Comparison of ENCODE assay signal across 6 worm cellular contexts in genomic region chrV:13357652-13358281, ce11.
A peak's percentile ranks its signal among the peaks of the same experiment; 100 is the strongest.
TF ChIP-seq lines count a peak whose summit lies in the region.

Gene F32H5.1, minus strand, starts transcription at chrV:13358037.

TF ChIP-seq in whole organism, L1 larva, 84 proteins besides CTCF, POLR2A, EP300 and RAD21 (continues in another document):
- TF ChIP-seq ceh-63 (GFP tag; optimal IDR thresholded peaks at IDR 0.05; lab: Kevin White, UChicago): no peak
- no peak for TF ChIP-seq vab-15 (tag; optimal IDR thresholded peaks at IDR 0.05; lab: Kevin White, UChicago)
- no peak for TF ChIP-seq ama-1 (optimal IDR thresholded peaks at IDR 0.05; lab: Kevin White, UChicago)
- no peak for TF ChIP-seq isw-1 (GFP tag; IDR thresholded peaks at IDR 0.05; lab: Robert Waterston, UW)
- TF ChIP-seq ces-1 (GFP tag; optimal IDR thresholded peaks at IDR 0.05; lab: Kevin White, UChicago): no peak
- TF ChIP-seq egl-13 (tag; optimal IDR thresholded peaks at IDR 0.05; lab: Kevin White, UChicago): no peak
- no peak for TF ChIP-seq nhr-90 (tag; optimal IDR thresholded peaks at IDR 0.05; lab: Kevin White, UChicago; ENCODE audit: poor library complexity)
- peak; percentile 64 for TF ChIP-seq nhr-71 (tag; optimal IDR thresholded peaks at IDR 0.05; lab: Kevin White, UChicago)
- TF ChIP-seq unc-62 (GFP tag; optimal IDR thresholded peaks at IDR 0.05; lab: Kevin White, UChicago): no peak
- TF ChIP-seq mdl-1 (tag; optimal IDR thresholded peaks at IDR 0.05; lab: Kevin White, UChicago): no peak
- no peak for TF ChIP-seq fkh-8 (tag; optimal IDR thresholded peaks at IDR 0.05; lab: Kevin White, UChicago)
- peak; percentile 35 for TF ChIP-seq nhr-20 (tag; optimal IDR thresholded peaks at IDR 0.05; lab: Kevin White, UChicago)
- no peak for TF ChIP-seq lin-39 (tag; optimal IDR thresholded peaks at IDR 0.05; lab: Kevin White, UChicago)
- TF ChIP-seq pag-3 (tag; optimal IDR thresholded peaks at IDR 0.05; lab: Kevin White, UChicago; ENCODE audit: borderline replicate concordance, insufficient read depth): no peak
- no peak for TF ChIP-seq nhr-77 (tag; optimal IDR thresholded peaks at IDR 0.05; lab: Kevin White, UChicago)
- no peak for TF ChIP-seq elt-3 (tag; optimal IDR thresholded peaks at IDR 0.05; lab: Kevin White, UChicago)

TF ChIP-seq in whole organism, L2 larva, 48 proteins besides CTCF, POLR2A, EP300 and RAD21 (continues in another document):
- no peak for TF ChIP-seq lin-13 (GFP tag; optimal IDR thresholded peaks at IDR 0.05; lab: Kevin White, UChicago)
- peak; percentile 13 for TF ChIP-seq crh-2 (tag; optimal IDR thresholded peaks at IDR 0.05; lab: Kevin White, UChicago)
- TF ChIP-seq nhr-129 (tag; optimal IDR thresholded peaks at IDR 0.05; lab: Kevin White, UChicago): peak; percentile 63
- no peak for TF ChIP-seq nhr-12 (tag; optimal IDR thresholded peaks at IDR 0.05; lab: Kevin White, UChicago)
- peak; percentile 19 for TF ChIP-seq blmp-1 (tag; optimal IDR thresholded peaks at IDR 0.05; lab: Kevin White, UChicago; ENCODE audit: insufficient read depth)
- TF ChIP-seq nhr-25 (tag; optimal IDR thresholded peaks at IDR 0.05; lab: Kevin White, UChicago): no peak
- TF ChIP-seq ceh-82 (tag; optimal IDR thresholded peaks at IDR 0.05; lab: Kevin White, UChicago): no peak
- no peak for TF ChIP-seq snpc-4 (tag; optimal IDR thresholded peaks at IDR 0.05; lab: Kevin White, UChicago)
- TF ChIP-seq C34F6.9 (tag; optimal IDR thresholded peaks at IDR 0.05; lab: Kevin White, UChicago): no peak
- no peak for TF ChIP-seq ztf-11 (tag; optimal IDR thresholded peaks at IDR 0.05; lab: Kevin White, UChicago)
- no peak for TF ChIP-seq dmd-4 (tag; optimal IDR thresholded peaks at IDR 0.05; lab: Kevin White, UChicago)
- no peak for TF ChIP-seq nhr-10 (tag; optimal IDR thresholded peaks at IDR 0.05; lab: Kevin White, UChicago)
- TF ChIP-seq nhr-77 (tag; optimal IDR thresholded peaks at IDR 0.05; lab: Kevin White, UChicago): no peak
- peak; percentile 43 for TF ChIP-seq sma-9 (GFP tag; optimal IDR thresholded peaks at IDR 0.05; lab: Kevin White, UChicago)
- TF ChIP-seq sma-9 (tag; optimal IDR thresholded peaks at IDR 0.05; lab: Kevin White, UChicago): no peak
- TF ChIP-seq nhr-23 (tag; optimal IDR thresholded peaks at IDR 0.05; lab: Kevin White, UChicago): no peak

TF ChIP-seq in whole organism, L3 larva, 47 proteins besides CTCF, POLR2A, EP300 and RAD21:
- no peak for TF ChIP-seq hmg-11 (tag; optimal IDR thresholded peaks at IDR 0.05; lab: Kevin White, UChicago)
- no peak for TF ChIP-seq egl-27 (tag; optimal IDR thresholded peaks at IDR 0.05; lab: Kevin White, UChicago)
- TF ChIP-seq ceh-9 (tag; optimal IDR thresholded peaks at IDR 0.05; lab: Kevin White, UChicago): no peak
- no peak for TF ChIP-seq ztf-4 (tag; optimal IDR thresholded peaks at IDR 0.05; lab: Kevin White, UChicago)
- no peak for TF ChIP-seq nhr-76 (tag; optimal IDR thresholded peaks at IDR 0.05; lab: Kevin White, UChicago)
- peak; percentile 93 for TF ChIP-seq elt-2 (tag; optimal IDR thresholded peaks at IDR 0.05; lab: Kevin White, UChicago)
- TF ChIP-seq daf-12 (tag; optimal IDR thresholded peaks at IDR 0.05; lab: Kevin White, UChicago): no peak
- TF ChIP-seq pqm-1 (tag; optimal IDR thresholded peaks at IDR 0.05; lab: Kevin White, UChicago): peak; percentile 73

TF ChIP-seq in whole organism, L4 larva, 104 proteins besides CTCF, POLR2A, EP300 and RAD21:
- TF ChIP-seq zip-11 (GFP tag; IDR thresholded peaks at IDR 0.05; lab: Robert Waterston, UW): no peak
- no peak for TF ChIP-seq php-3 (GFP tag; IDR thresholded peaks at IDR 0.05; lab: Robert Waterston, UW)
- peak; percentile 67 for TF ChIP-seq dmd-6 (GFP tag; IDR thresholded peaks at IDR 0.05; lab: Robert Waterston, UW)
- TF ChIP-seq mep-1 (tag; optimal IDR thresholded peaks at IDR 0.05; lab: Kevin White, UChicago): no peak
- peak in 1 of 2 experiments; percentile 11 for TF ChIP-seq lsy-2 (tag; optimal IDR thresholded peaks at IDR 0.05; lab: Kevin White, UChicago)
- peak; percentile 88 for TF ChIP-seq pqm-1 (tag; optimal IDR thresholded peaks at IDR 0.05; lab: Kevin White, UChicago)
- peak; percentile 81 for TF ChIP-seq ztf-7 (tag; optimal IDR thresholded peaks at IDR 0.05; lab: Kevin White, UChicago)
- TF ChIP-seq nhr-28 (tag; optimal IDR thresholded peaks at IDR 0.05; lab: Kevin White, UChicago): peak; percentile 42
- TF ChIP-seq aha-1 (tag; lab: Kevin White, UChicago): peak; percentile 18
- TF ChIP-seq dve-1 (tag; optimal IDR thresholded peaks at IDR 0.05; lab: Kevin White, UChicago; ENCODE audit: insufficient read depth): peak; percentile 31

TF ChIP-seq in whole organism, late embryonic, 69 proteins besides CTCF, POLR2A, EP300 and RAD21:
- peak; percentile 19 for TF ChIP-seq elt-2 (tag; optimal IDR thresholded peaks at IDR 0.05; lab: Kevin White, UChicago)
- TF ChIP-seq dmd-4 (tag; optimal IDR thresholded peaks at IDR 0.05; lab: Kevin White, UChicago; ENCODE audit: borderline replicate concordance): no peak

TF ChIP-seq in whole organism, young adult, 124 proteins besides CTCF, POLR2A, EP300 and RAD21:
- peak; percentile 59 for TF ChIP-seq nhr-80 (tag; optimal IDR thresholded peaks at IDR 0.05; lab: Kevin White, UChicago)
- TF ChIP-seq Y95B8A.8 (GFP tag; IDR thresholded peaks at IDR 0.05; lab: Robert Waterston, UW): 0 out of 2 replicates have a peak, but pooled peaks have one; percentile 29
- TF ChIP-seq nfya-2 (GFP tag; IDR thresholded peaks at IDR 0.05; lab: Robert Waterston, UW): no peak
